Fruit fly (Drosophila melanogaster) whole organism, embryonic: ENCODE results near the gene CG42445.

ENCODE experiments used
- Adf1 ChIP-seq: fragments of 200-800 bp; sonication (Bioruptor generic); IDR thresholded peaks from 2 replicates; pipeline ENCODE4 v1.3.6; 2022; ENCODE audit warnings: missing biosample characterization, missing genetic modification characterization
- Asciz ChIP-seq: fragments of 200-800 bp; sonication (Bioruptor generic); optimal IDR thresholded peaks from 2 replicates; lab custom pipeline; 2017; ENCODE audit warnings: missing biosample characterization, mild to moderate bottlenecking, missing genetic modification characterization, missing genetic modification reagents
- Atf3 ChIP-seq: fragments of 200-800 bp; sonication (Bioruptor generic); optimal IDR thresholded peaks from 3 replicates; lab custom pipeline; 2016; ENCODE audit warnings: missing biosample characterization, missing genetic modification characterization
- CG10462 ChIP-seq: fragments of 200-800 bp; sonication (Bioruptor generic); optimal IDR thresholded peaks from 2 replicates; lab custom pipeline; 2016; ENCODE audit warnings: missing biosample characterization, missing genetic modification characterization
- CG11085 ChIP-seq: fragments of 200-800 bp; sonication (Bioruptor generic); IDR thresholded peaks from 2 replicates; pipeline ENCODE4 v1.3.6; 2022; ENCODE audit warnings: missing biosample characterization, missing genetic modification characterization
- CG11695 ChIP-seq: fragments of 200-800 bp; sonication (Bioruptor generic); IDR thresholded peaks from 3 replicates; pipeline ENCODE4 v1.3.6; 2022; ENCODE audit warnings: missing biosample characterization, missing genetic modification characterization
- CG11696 ChIP-seq: fragments of 200-800 bp; sonication (Bioruptor generic); IDR thresholded peaks from 2 replicates; pipeline ENCODE4 v1.3.6; 2022; ENCODE audit warnings: missing biosample characterization, missing genetic modification characterization
- CG12071 ChIP-seq: fragments of 200-800 bp; sonication (Bioruptor generic); optimal IDR thresholded peaks from 3 replicates; lab custom pipeline; 2018; ENCODE audit warnings: missing biosample characterization, mild to moderate bottlenecking, missing genetic modification characterization
- CG12219 ChIP-seq: fragments of 200-800 bp; sonication (Bioruptor generic); optimal IDR thresholded peaks from 3 replicates; lab custom pipeline; 2018; ENCODE audit warnings: missing biosample characterization, mild to moderate bottlenecking, missing genetic modification characterization
- CG13296 ChIP-seq: fragments of 200-800 bp; sonication (Bioruptor generic); optimal IDR thresholded peaks from 3 replicates; lab custom pipeline; 2018; ENCODE audit warnings: missing biosample characterization, mild to moderate bottlenecking, missing genetic modification characterization
- CG14667 ChIP-seq: fragments of 200-800 bp; sonication (Bioruptor generic); IDR thresholded peaks from 2 replicates; pipeline ENCODE4 v1.3.6; 2022; ENCODE audit warnings: missing biosample characterization, missing genetic modification characterization
- CG14965 ChIP-seq: fragments of 200-800 bp; sonication (Bioruptor generic); optimal IDR thresholded peaks from 2 replicates; lab custom pipeline; 2016; ENCODE audit warnings: missing biosample characterization, missing genetic modification characterization, borderline replicate concordance
- CG15269 ChIP-seq: fragments of 200-800 bp; sonication (Bioruptor generic); optimal IDR thresholded peaks from 2 replicates; lab custom pipeline; 2018; ENCODE audit warnings: missing biosample characterization, mild to moderate bottlenecking, missing genetic modification characterization, moderate library complexity
- CG1529 ChIP-seq: fragments of 200-800 bp; sonication (Bioruptor generic); optimal IDR thresholded peaks from 3 replicates; lab custom pipeline; 2018; ENCODE audit warnings: missing biosample characterization, missing genetic modification characterization
- CG16863 ChIP-seq: fragments of 200-800 bp; sonication (Bioruptor generic); optimal IDR thresholded peaks from 3 replicates; lab custom pipeline; 2016; ENCODE audit warnings: missing biosample characterization, missing genetic modification characterization
- CG17802 ChIP-seq: fragments of 200-800 bp; sonication (Bioruptor generic); optimal IDR thresholded peaks from 2 replicates; lab custom pipeline; 2018; ENCODE audit warnings: missing biosample characterization, mild to moderate bottlenecking, missing genetic modification characterization, moderate library complexity
- CG2875 ChIP-seq: fragments of 200-800 bp; sonication (Bioruptor generic); optimal IDR thresholded peaks from 2 replicates; lab custom pipeline; 2017; ENCODE audit warnings: missing biosample characterization, mild to moderate bottlenecking, missing genetic modification characterization, missing genetic modification reagents
- CG32772 ChIP-seq: fragments of 200-800 bp; sonication (Bioruptor generic); IDR thresholded peaks from 2 replicates; pipeline ENCODE4 v1.3.6; 2022; ENCODE audit warnings: missing biosample characterization, missing genetic modification characterization
- CG4424 ChIP-seq: fragments of 200-800 bp; sonication (Bioruptor generic); optimal IDR thresholded peaks from 3 replicates; lab custom pipeline; 2016; ENCODE audit warnings: missing biosample characterization, missing genetic modification characterization
- CG4854 ChIP-seq: fragments of 200-800 bp; sonication (Bioruptor generic); optimal IDR thresholded peaks from 2 replicates; lab custom pipeline; 2016; ENCODE audit warnings: missing biosample characterization, missing genetic modification characterization, inconsistent platforms
- CG7357 ChIP-seq: fragments of 200-800 bp; sonication (Bioruptor generic); IDR thresholded peaks from 3 replicates; pipeline ENCODE4 v1.3.6; 2022; ENCODE audit warnings: missing biosample characterization, missing genetic modification characterization
- CG7372 ChIP-seq: fragments of 200-800 bp; sonication (Bioruptor generic); IDR thresholded peaks from 2 replicates; pipeline ENCODE4 v1.3.6; 2022; ENCODE audit warnings: missing biosample characterization, missing genetic modification characterization
- CG7745 ChIP-seq: fragments of 200-800 bp; sonication (Bioruptor generic); optimal IDR thresholded peaks from 2 replicates; lab custom pipeline; 2018; ENCODE audit warnings: missing biosample characterization, mild to moderate bottlenecking, missing genetic modification characterization, moderate library complexity
- CG7963 ChIP-seq: fragments of 200-800 bp; sonication (Bioruptor generic); IDR thresholded peaks from 3 replicates; pipeline ENCODE4 v1.3.6; 2022; ENCODE audit warnings: missing biosample characterization, missing genetic modification characterization; ENCODE audit not compliant: partially characterized antibody
- CG8359 ChIP-seq: fragments of 200-800 bp; sonication (Bioruptor generic); optimal IDR thresholded peaks from 2 replicates; lab custom pipeline; 2017; ENCODE audit warnings: missing biosample characterization, mild to moderate bottlenecking, missing genetic modification characterization, borderline replicate concordance
- CG8924 ChIP-seq: fragments of 200-800 bp; optimal IDR thresholded peaks from 3 replicates; lab custom pipeline; 2019; ENCODE audit warnings: missing biosample characterization, mild to moderate bottlenecking, missing genetic modification characterization, moderate library complexity
- CG9215 ChIP-seq: fragments of 200-800 bp; sonication (Bioruptor generic); IDR thresholded peaks from 2 replicates; pipeline ENCODE4 v1.3.6; 2022; ENCODE audit warnings: missing biosample characterization, missing genetic modification characterization
- CrebB ChIP-seq: fragments of 200-800 bp; sonication (Bioruptor generic); optimal IDR thresholded peaks from 3 replicates; lab custom pipeline; 2018; ENCODE audit warnings: missing biosample characterization, mild to moderate bottlenecking, missing genetic modification characterization
- Dbx ChIP-seq: fragments of 200-800 bp; sonication (Bioruptor generic); IDR thresholded peaks from 3 replicates; pipeline ENCODE4 v1.3.6; 2022; ENCODE audit warnings: missing biosample characterization, missing genetic modification characterization
- Dll ChIP-seq: fragments of 200-800 bp; sonication (Bioruptor generic); IDR thresholded peaks from 4 replicates; pipeline ENCODE4 v1.3.6; 2022; ENCODE audit warnings: missing biosample characterization, missing genetic modification characterization; ENCODE audit not compliant: partially characterized antibody
- HLH4C ChIP-seq: fragments of 200-800 bp; sonication (Bioruptor generic); IDR thresholded peaks from 3 replicates; pipeline ENCODE4 v1.3.6; 2022; ENCODE audit warnings: missing biosample characterization, missing genetic modification characterization; ENCODE audit not compliant: partially characterized antibody
- HmgZ ChIP-seq: fragments of 200-800 bp; sonication (Bioruptor generic); optimal IDR thresholded peaks from 2 replicates; lab custom pipeline; 2018; ENCODE audit warnings: missing biosample characterization, mild to moderate bottlenecking, missing genetic modification characterization
- MBD-R2 ChIP-seq: fragments of 200-800 bp; sonication (Bioruptor generic); IDR thresholded peaks from 2 replicates; pipeline ENCODE4 v1.3.6; 2022; ENCODE audit warnings: missing biosample characterization, missing genetic modification characterization
- MTF-1 ChIP-seq: fragments of 200-800 bp; sonication (Bioruptor generic); optimal IDR thresholded peaks from 2 replicates; lab custom pipeline; 2018; ENCODE audit warnings: missing biosample characterization, mild to moderate bottlenecking, missing genetic modification characterization, borderline replicate concordance
- Meics ChIP-seq: fragments of 200-800 bp; sonication (Bioruptor generic); optimal IDR thresholded peaks from 2 replicates; lab custom pipeline; 2017; ENCODE audit warnings: missing biosample characterization, mild to moderate bottlenecking, missing genetic modification characterization
- Rx ChIP-seq: fragments of 200-800 bp; sonication (Bioruptor generic); IDR thresholded peaks from 2 replicates; pipeline ENCODE4 v1.3.6; 2022; ENCODE audit warnings: missing biosample characterization, missing genetic modification characterization
- Trl ChIP-seq, 3 experiments: fragments of >200 bp in 2 of 3; fragments of 200-800 bp in 1 of 3; sonication (Bioruptor generic) in 1 of 3; optimal IDR thresholded peaks; 2 replicates in 1 of 3; 3 replicates in 2 of 3; lab custom pipeline; 2016 to 2017; ENCODE audit warnings: missing biosample characterization in 1 of 3, missing genetic modification characterization in 1 of 3
- abd-A ChIP-seq: fragments of 200-800 bp; sonication (Bioruptor generic); optimal IDR thresholded peaks from 3 replicates; lab custom pipeline; 2019; ENCODE audit warnings: missing biosample characterization, mild to moderate bottlenecking, missing genetic modification characterization, moderate library complexity
- emc ChIP-seq: fragments of 200-800 bp; sonication (Bioruptor generic); optimal IDR thresholded peaks from 2 replicates; lab custom pipeline; 2016; ENCODE audit warnings: missing biosample characterization, missing genetic modification characterization
- eve ChIP-seq, 2 experiments: fragments of >200 bp; optimal IDR thresholded peaks; 2 replicates each; lab custom pipeline; 2017; ENCODE audit warnings: missing biosample characterization in 2 of 2, missing genetic modification characterization in 2 of 2
- gcm2 ChIP-seq: fragments of 200-800 bp; sonication (Bioruptor generic); optimal IDR thresholded peaks from 2 replicates; lab custom pipeline; 2016; ENCODE audit warnings: missing biosample characterization, missing genetic modification characterization
- gt ChIP-seq: fragments of 200-800 bp; sonication (Bioruptor generic); IDR thresholded peaks from 2 replicates; pipeline ENCODE4 v1.3.6; 2022; ENCODE audit warnings: missing biosample characterization, missing genetic modification characterization
- h ChIP-seq: fragments of >200 bp; optimal IDR thresholded peaks from 2 replicates; lab custom pipeline; 2017
- her ChIP-seq: fragments of 200-800 bp; sonication (Bioruptor generic); optimal IDR thresholded peaks from 2 replicates; lab custom pipeline; 2016; ENCODE audit warnings: missing biosample characterization, missing genetic modification characterization
- jing ChIP-seq: fragments of 200-800 bp; sonication (Bioruptor generic); optimal IDR thresholded peaks from 2 replicates; lab custom pipeline; 2018; ENCODE audit warnings: missing biosample characterization, mild to moderate bottlenecking, missing genetic modification characterization
- nerfin-2 ChIP-seq: fragments of 200-800 bp; sonication (Bioruptor generic); IDR thresholded peaks from 2 replicates; pipeline ENCODE4 v1.3.6; 2022; ENCODE audit warnings: missing biosample characterization, missing genetic modification characterization; ENCODE audit not compliant: partially characterized antibody
- pb ChIP-seq: fragments of 200-800 bp; sonication (Bioruptor generic); optimal IDR thresholded peaks from 3 replicates; lab custom pipeline; 2016; ENCODE audit warnings: missing biosample characterization, missing genetic modification characterization
- tna ChIP-seq: fragments of 200-800 bp; sonication (Bioruptor generic); IDR thresholded peaks from 2 replicates; pipeline ENCODE4 v1.3.6; 2022; ENCODE audit warnings: missing biosample characterization, missing genetic modification characterization; ENCODE audit not compliant: partially characterized antibody
- unc-4 ChIP-seq: fragments of 200-800 bp; sonication (Bioruptor generic); IDR thresholded peaks from 2 replicates; pipeline ENCODE4 v1.3.6; 2022; ENCODE audit warnings: missing biosample characterization, missing genetic modification characterization; ENCODE audit not compliant: partially characterized antibody
- vvl ChIP-seq: fragments of 200-800 bp; sonication (Bioruptor generic); IDR thresholded peaks from 2 replicates; pipeline ENCODE4 v1.3.6; 2022; ENCODE audit warnings: missing biosample characterization, missing genetic modification characterization

Gene CG42445

dm6 chr3L:8151727-8152199 is 6.9 kb downstream of the CG42445 start, which contains the start of gene CG13676 (continued):
- TF ChIP-seq Adf1 (GFP tag; lab: Robert Waterston, UW) (peak; percentile 45; the same call in 1 of the 2 replicates), Meics (no peak), Atf3 (GFP tag; lab: Kevin White, UChicago) (no peak), nerfin-2 (no peak), Trl (optimal IDR thresholded peaks at IDR 0.05; lab: Kevin White, UChicago) (peak; percentile 59 to 78), Trl (GFP tag; optimal IDR thresholded peaks at IDR 0.05; lab: Kevin White, UChicago) (no peak), CG2875 (GFP tag; lab: Kevin White, UChicago) (no peak), CG7963 (GFP tag; lab: Robert Waterston, UW) (no peak), MTF-1 (GFP tag; lab: Kevin White, UChicago) (no peak), Dll (GFP tag; lab: Robert Waterston, UW) (0 out of 4 replicates have a peak, but pooled peaks have one; percentile 16), CG11696 (GFP tag; lab: Robert Waterston, UW) (no peak), her (GFP tag; lab: Kevin White, UChicago) (no peak), CG32772 (no peak), HmgZ (tag; lab: Kevin White, UChicago) (no peak), CG4854 (GFP tag; lab: Kevin White, UChicago) (no peak), Dbx (0 out of 3 replicates have a peak, but pooled peaks have one; percentile 13), CG7745 (tag; lab: Kevin White, UChicago) (no peak), HLH4C (GFP tag; lab: Robert Waterston, UW) (no peak), CG8924 (tag; lab: Kevin White, UChicago) (no peak), CG7372 (GFP tag; lab: Robert Waterston, UW) (no peak), pb (GFP tag; lab: Kevin White, UChicago) (no peak), CG7357 (GFP tag; lab: Robert Waterston, UW) (no peak), CG9215 (GFP tag; lab: Robert Waterston, UW) (no peak), CG12071 (GFP tag; lab: Kevin White, UChicago) (no peak), Asciz (GFP tag; lab: Kevin White, UChicago) (no peak), eve (GFP tag; optimal IDR thresholded peaks at IDR 0.05; lab: Kevin White, UChicago) (no peak), Rx (GFP tag; lab: Robert Waterston, UW) (no peak), CG12219 (GFP tag; lab: Kevin White, UChicago) (no peak), CG15269 (tag; lab: Kevin White, UChicago) (no peak), unc-4 (GFP tag; lab: Robert Waterston, UW) (0 out of 2 replicates have a peak, but pooled peaks have one; percentile 26), CG8359 (no peak), CG11085 (GFP tag; lab: Robert Waterston, UW) (no peak), CG4424 (GFP tag; lab: Kevin White, UChicago) (no peak), CG1529 (GFP tag; lab: Kevin White, UChicago) (no peak), MBD-R2 (GFP tag; lab: Robert Waterston, UW) (no peak), CG16863 (GFP tag; lab: Kevin White, UChicago) (no peak), emc (no peak), vvl (GFP tag; lab: Robert Waterston, UW) (0 out of 2 replicates have a peak, but pooled peaks have one; percentile 41), CG14965 (GFP tag; lab: Kevin White, UChicago) (no peak), CG14667 (GFP tag; lab: Robert Waterston, UW) (no peak), CG10462 (GFP tag; lab: Kevin White, UChicago) (no peak), gt (GFP tag; lab: Robert Waterston, UW) (no peak), CG17802 (tag; lab: Kevin White, UChicago) (no peak), CrebB (tag; lab: Kevin White, UChicago) (no peak), h (no peak), tna (GFP tag; lab: Robert Waterston, UW) (no peak), gcm2 (GFP tag; lab: Kevin White, UChicago) (no peak), CG13296 (GFP tag; lab: Kevin White, UChicago) (no peak), abd-A (tag; lab: Kevin White, UChicago) (peak; percentile 4), jing (no peak), CG11695 (GFP tag; lab: Robert Waterston, UW) (no peak)
